ENCODE assay signal across 2 fruit fly cellular contexts in the genomic region with DNA sequence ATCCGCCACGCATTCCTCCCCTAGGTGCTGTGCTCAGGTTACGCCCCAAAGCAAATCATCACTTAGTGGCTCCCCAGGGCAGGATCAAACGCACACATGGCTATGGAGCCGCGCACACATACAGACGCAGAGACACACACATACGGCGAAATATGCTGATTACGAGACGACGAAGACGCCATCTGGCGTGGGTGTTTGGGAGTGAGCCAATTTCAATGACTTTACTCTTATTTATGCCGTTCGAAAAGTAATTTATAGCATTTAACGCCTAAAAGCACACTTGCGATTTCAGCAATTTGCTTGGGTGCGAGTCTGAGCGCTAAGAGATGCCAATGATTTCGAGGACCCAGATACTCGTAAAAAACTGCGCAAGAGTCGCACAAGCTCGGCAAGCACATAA.
TF ChIP-seq lines count a peak whose summit lies in the region.

No protein-coding gene starts in this region.

- TF ChIP-seq CTCF in S2 (optimal IDR thresholded peaks at IDR 0.05; lab: Kevin White, UChicago) = peak; percentile 72
- peak; percentile 74 for TF ChIP-seq CTCF in whole organism, embryonic (GFP tag; optimal IDR thresholded peaks at IDR 0.05; lab: Kevin White, UChicago)

TF ChIP-seq in whole organism, embryonic, 481 proteins besides CTCF, POLR2A, EP300 and RAD21:
- TF ChIP-seq Med (GFP tag; lab: Kevin White, UChicago) (no peak), CG7271 (tag; optimal IDR thresholded peaks at IDR 0.05; lab: Kevin White, UChicago) (no peak), ATbp (GFP tag; optimal IDR thresholded peaks at IDR 0.05; lab: Kevin White, UChicago) (no peak), Rx (GFP tag; IDR thresholded peaks at IDR 0.05; lab: Robert Waterston, UW) (no peak), CG4328 (GFP tag; optimal IDR thresholded peaks at IDR 0.05; lab: Kevin White, UChicago) (no peak), Dll (GFP tag; IDR thresholded peaks at IDR 0.05; lab: Robert Waterston, UW; ENCODE audit: partially characterized antibody) (no peak), CG8765 (GFP tag; IDR thresholded peaks at IDR 0.05; lab: Robert Waterston, UW) (no peak)
TF ChIP-seq in whole organism, embryonic: peak in this region for 0.
